Fruit fly (Drosophila melanogaster) whole organism, embryonic: ENCODE results near the gene Tom.
A peak's percentile ranks its signal among the peaks of the same experiment; 100 is the strongest.

Experiments
- Atf6 ChIP-seq: fragments of 200-800 bp; sonication (Bioruptor generic); IDR thresholded peaks from 2 replicates; pipeline ENCODE4 v1.3.6; 2022; ENCODE audit warnings: missing biosample characterization, missing genetic modification characterization
- BEAF-32 ChIP-seq: fragments of 200-800 bp; sonication (Bioruptor generic); optimal IDR thresholded peaks from 3 replicates; lab custom pipeline; 2017; ENCODE audit warnings: missing biosample characterization, missing genetic modification characterization, mild to moderate bottlenecking, moderate library complexity, missing genetic modification reagents
- BtbVII ChIP-seq: fragments of 200-800 bp; sonication (Bioruptor generic); optimal IDR thresholded peaks from 3 replicates; lab custom pipeline; 2017; ENCODE audit warnings: missing biosample characterization, mild to moderate bottlenecking, missing genetic modification characterization
- CG10462 ChIP-seq: fragments of 200-800 bp; sonication (Bioruptor generic); optimal IDR thresholded peaks from 2 replicates; lab custom pipeline; 2016; ENCODE audit warnings: missing biosample characterization, missing genetic modification characterization
- CG12155 ChIP-seq: fragments of 200-800 bp; sonication (Bioruptor generic); optimal IDR thresholded peaks from 3 replicates; lab custom pipeline; 2016; ENCODE audit warnings: missing biosample characterization, missing genetic modification characterization
- CG13296 ChIP-seq: fragments of 200-800 bp; sonication (Bioruptor generic); optimal IDR thresholded peaks from 3 replicates; lab custom pipeline; 2018; ENCODE audit warnings: missing biosample characterization, mild to moderate bottlenecking, missing genetic modification characterization
- CG14050 ChIP-seq: fragments of 200-800 bp; sonication (Bioruptor generic); IDR thresholded peaks from 3 replicates; pipeline ENCODE4 v1.3.6; 2022; ENCODE audit warnings: missing biosample characterization, missing genetic modification characterization
- CG16863 ChIP-seq: fragments of 200-800 bp; sonication (Bioruptor generic); optimal IDR thresholded peaks from 3 replicates; lab custom pipeline; 2016; ENCODE audit warnings: missing biosample characterization, missing genetic modification characterization
- CG17361 ChIP-seq: fragments of 200-800 bp; sonication (Bioruptor generic); IDR thresholded peaks from 3 replicates; pipeline ENCODE4 v1.3.6; 2022; ENCODE audit warnings: missing biosample characterization, missing genetic modification characterization
- CG17568 ChIP-seq: fragments of 200-800 bp; sonication (Bioruptor generic); optimal IDR thresholded peaks from 2 replicates; lab custom pipeline; 2018; ENCODE audit warnings: missing biosample characterization, mild to moderate bottlenecking, missing genetic modification characterization, moderate library complexity
- CG17829 ChIP-seq: fragments of 200-800 bp; optimal IDR thresholded peaks from 2 replicates; lab custom pipeline; 2019; ENCODE audit warnings: missing biosample characterization, mild to moderate bottlenecking, missing genetic modification characterization, moderate library complexity
- CG2678 ChIP-seq: fragments of 200-800 bp; sonication (Bioruptor generic); optimal IDR thresholded peaks from 3 replicates; lab custom pipeline; 2019; ENCODE audit warnings: missing biosample characterization, mild to moderate bottlenecking, missing genetic modification characterization, moderate library complexity
- CG4282 ChIP-seq: fragments of 200-800 bp; sonication (Bioruptor generic); optimal IDR thresholded peaks from 2 replicates; lab custom pipeline; 2016; ENCODE audit warnings: missing biosample characterization, missing genetic modification characterization
- CG5245 ChIP-seq: fragments of 200-800 bp; sonication (Bioruptor generic); optimal IDR thresholded peaks from 3 replicates; lab custom pipeline; 2016; ENCODE audit warnings: missing biosample characterization, missing genetic modification characterization
- CG6654 ChIP-seq: fragments of 200-800 bp; sonication (Bioruptor generic); optimal IDR thresholded peaks from 2 replicates; lab custom pipeline; 2017; ENCODE audit warnings: missing biosample characterization, mild to moderate bottlenecking, missing genetic modification characterization
- CG6683 ChIP-seq: fragments of 200-800 bp; sonication (Bioruptor generic); optimal IDR thresholded peaks from 2 replicates; lab custom pipeline; 2017; ENCODE audit warnings: missing biosample characterization, mild to moderate bottlenecking, missing genetic modification characterization, missing genetic modification reagents
- CG7839 ChIP-seq: fragments of 200-800 bp; sonication (Bioruptor generic); optimal IDR thresholded peaks from 3 replicates; lab custom pipeline; 2018; ENCODE audit warnings: missing biosample characterization, mild to moderate bottlenecking, missing genetic modification characterization, moderate library complexity
- CG9797 ChIP-seq: fragments of 200-800 bp; sonication (Bioruptor generic); optimal IDR thresholded peaks from 3 replicates; lab custom pipeline; 2018; ENCODE audit warnings: missing biosample characterization, mild to moderate bottlenecking, missing genetic modification characterization
- E2f1 ChIP-seq: fragments of 200-800 bp; sonication (Bioruptor generic); IDR thresholded peaks from 2 replicates; pipeline ENCODE4 v1.3.6; 2022; ENCODE audit warnings: missing biosample characterization, missing genetic modification characterization
- Gug ChIP-seq: fragments of 200-800 bp; sonication (Bioruptor generic); IDR thresholded peaks from 4 replicates; pipeline ENCODE4 v1.3.6; 2022; ENCODE audit warnings: missing biosample characterization, missing genetic modification characterization
- Hr78 ChIP-seq, 2 experiments: fragments of 200-800 bp in 1 of 2; fragments of >200 bp in 1 of 2; sonication (Bioruptor generic) in 1 of 2; optimal IDR thresholded peaks; 2 replicates each; lab custom pipeline; 2017 to 2019; ENCODE audit warnings: missing biosample characterization in 2 of 2, missing genetic modification characterization in 2 of 2, mild to moderate bottlenecking in 1 of 2, moderate library complexity in 1 of 2
- MESR4 ChIP-seq: fragments of 200-800 bp; sonication (Bioruptor generic); optimal IDR thresholded peaks from 2 replicates; lab custom pipeline; 2018; ENCODE audit warnings: missing biosample characterization, mild to moderate bottlenecking, missing genetic modification characterization, moderate library complexity
- Myb ChIP-seq: fragments of 200-800 bp; sonication (Bioruptor generic); optimal IDR thresholded peaks from 2 replicates; lab custom pipeline; 2016; ENCODE audit warnings: missing biosample characterization, missing genetic modification characterization
- Optix ChIP-seq: fragments of 200-800 bp; sonication (Bioruptor generic); IDR thresholded peaks from 3 replicates; pipeline ENCODE4 v1.3.6; 2022; ENCODE audit warnings: missing biosample characterization, missing genetic modification characterization
- PHDP ChIP-seq: fragments of 200-800 bp; sonication (Bioruptor generic); optimal IDR thresholded peaks from 3 replicates; lab custom pipeline; 2018; ENCODE audit warnings: missing biosample characterization, mild to moderate bottlenecking, missing genetic modification characterization, moderate library complexity
- Sin3A ChIP-seq: fragments of >200 bp; optimal IDR thresholded peaks from 2 replicates; lab custom pipeline; 2018
- Tbp ChIP-seq: fragments of >200 bp; optimal IDR thresholded peaks from 2 replicates; lab custom pipeline; 2018; ENCODE audit warnings: missing biosample characterization, missing genetic modification characterization
- cato ChIP-seq: fragments of 200-800 bp; sonication (Bioruptor generic); optimal IDR thresholded peaks from 2 replicates; lab custom pipeline; 2016; ENCODE audit warnings: missing biosample characterization, missing genetic modification characterization, borderline replicate concordance
- ci ChIP-seq: fragments of 200-800 bp; sonication (Bioruptor generic); IDR thresholded peaks from 3 replicates; pipeline ENCODE4 v1.3.6; 2022; ENCODE audit warnings: missing biosample characterization, missing genetic modification characterization
- croc ChIP-seq: fragments of 200-800 bp; sonication (Bioruptor generic); conservative IDR thresholded peaks from 3 replicates; pipeline ENCODE4 v1.3.6; 2022; ENCODE audit warnings: missing biosample characterization, missing genetic modification characterization
- cwo ChIP-seq: fragments of 200-800 bp; sonication (Bioruptor generic); optimal IDR thresholded peaks from 3 replicates; lab custom pipeline; 2017; ENCODE audit warnings: missing biosample characterization, missing genetic modification characterization, mild to moderate bottlenecking, moderate library complexity, missing genetic modification reagents
- da ChIP-seq: fragments of 200-800 bp; sonication (Bioruptor generic); optimal IDR thresholded peaks from 2 replicates; lab custom pipeline; 2016; ENCODE audit warnings: missing biosample characterization, missing genetic modification characterization
- danr ChIP-seq: fragments of 200-800 bp; sonication (Bioruptor generic); IDR thresholded peaks from 2 replicates; pipeline ENCODE4 v1.3.6; 2022; ENCODE audit warnings: missing biosample characterization, missing genetic modification characterization
- dati ChIP-seq: fragments of 200-800 bp; sonication (Bioruptor generic); IDR thresholded peaks from 2 replicates; pipeline ENCODE4 v1.3.6; 2022; ENCODE audit warnings: missing biosample characterization, missing genetic modification characterization
- dmrt99B ChIP-seq: fragments of 200-800 bp; sonication (Bioruptor generic); optimal IDR thresholded peaks from 2 replicates; lab custom pipeline; 2018; ENCODE audit warnings: missing biosample characterization, mild to moderate bottlenecking, missing genetic modification characterization, moderate library complexity
- eyg ChIP-seq: fragments of 200-800 bp; sonication (Bioruptor generic); optimal IDR thresholded peaks from 3 replicates; lab custom pipeline; 2016; ENCODE audit warnings: missing biosample characterization, missing genetic modification characterization
- fd102C ChIP-seq: fragments of 200-800 bp; sonication (Bioruptor generic); optimal IDR thresholded peaks from 2 replicates; lab custom pipeline; 2018; ENCODE audit warnings: missing biosample characterization, mild to moderate bottlenecking, missing genetic modification characterization, moderate library complexity
- gsb ChIP-seq: fragments of 200-800 bp; sonication (Bioruptor generic); IDR thresholded peaks from 2 replicates; pipeline ENCODE4 v1.3.6; 2022; ENCODE audit warnings: missing biosample characterization, missing genetic modification characterization
- gsb-n ChIP-seq: fragments of 200-800 bp; sonication (Bioruptor generic); optimal IDR thresholded peaks from 3 replicates; lab custom pipeline; 2018; ENCODE audit warnings: missing biosample characterization, mild to moderate bottlenecking, missing genetic modification characterization
- knrl ChIP-seq: fragments of 200-800 bp; sonication (Bioruptor generic); IDR thresholded peaks from 3 replicates; pipeline ENCODE4 v1.3.6; 2022; ENCODE audit warnings: missing biosample characterization, missing genetic modification characterization; ENCODE audit not compliant: partially characterized antibody
- lab ChIP-seq: fragments of 200-800 bp; sonication (Bioruptor generic); optimal IDR thresholded peaks from 3 replicates; lab custom pipeline; 2017; ENCODE audit warnings: missing biosample characterization, missing genetic modification characterization, mild to moderate bottlenecking, moderate library complexity, missing genetic modification reagents
- mirr ChIP-seq: fragments of 200-800 bp; sonication (Bioruptor generic); optimal IDR thresholded peaks from 3 replicates; lab custom pipeline; 2018; ENCODE audit warnings: missing biosample characterization, mild to moderate bottlenecking, missing genetic modification characterization
- pita ChIP-seq: fragments of 200-800 bp; sonication (Bioruptor generic); optimal IDR thresholded peaks from 2 replicates; lab custom pipeline; 2017; ENCODE audit warnings: missing biosample characterization, mild to moderate bottlenecking, missing genetic modification characterization
- sr ChIP-seq: fragments of 200-800 bp; sonication (Bioruptor generic); IDR thresholded peaks from 3 replicates; pipeline ENCODE4 v1.3.6; 2022; ENCODE audit warnings: missing biosample characterization, missing genetic modification characterization
- stc ChIP-seq: fragments of 200-800 bp; sonication (Bioruptor generic); IDR thresholded peaks from 2 replicates; pipeline ENCODE4 v1.3.6; 2022; ENCODE audit warnings: missing biosample characterization, missing genetic modification characterization
- tio ChIP-seq: fragments of 200-800 bp; sonication (Bioruptor generic); optimal IDR thresholded peaks from 2 replicates; lab custom pipeline; 2017; ENCODE audit warnings: missing biosample characterization, missing genetic modification characterization, inconsistent platforms
- toy ChIP-seq: fragments of 200-800 bp; sonication (Bioruptor generic); IDR thresholded peaks from 2 replicates; pipeline ENCODE4 v1.3.6; 2022; ENCODE audit warnings: missing biosample characterization, missing genetic modification characterization
- usp ChIP-seq: fragments of >200 bp; optimal IDR thresholded peaks from 2 replicates; lab custom pipeline; 2017; ENCODE audit warnings: missing biosample characterization, missing genetic modification characterization
- wek ChIP-seq: fragments of 200-800 bp; sonication (Bioruptor generic); optimal IDR thresholded peaks from 3 replicates; lab custom pipeline; 2018; ENCODE audit warnings: missing biosample characterization, mild to moderate bottlenecking, missing genetic modification characterization, moderate library complexity
- zf30C ChIP-seq: fragments of 200-800 bp; sonication (Bioruptor generic); optimal IDR thresholded peaks from 3 replicates; lab custom pipeline; 2018; ENCODE audit warnings: missing biosample characterization, mild to moderate bottlenecking, missing genetic modification characterization

Gene Tom

DNA sequence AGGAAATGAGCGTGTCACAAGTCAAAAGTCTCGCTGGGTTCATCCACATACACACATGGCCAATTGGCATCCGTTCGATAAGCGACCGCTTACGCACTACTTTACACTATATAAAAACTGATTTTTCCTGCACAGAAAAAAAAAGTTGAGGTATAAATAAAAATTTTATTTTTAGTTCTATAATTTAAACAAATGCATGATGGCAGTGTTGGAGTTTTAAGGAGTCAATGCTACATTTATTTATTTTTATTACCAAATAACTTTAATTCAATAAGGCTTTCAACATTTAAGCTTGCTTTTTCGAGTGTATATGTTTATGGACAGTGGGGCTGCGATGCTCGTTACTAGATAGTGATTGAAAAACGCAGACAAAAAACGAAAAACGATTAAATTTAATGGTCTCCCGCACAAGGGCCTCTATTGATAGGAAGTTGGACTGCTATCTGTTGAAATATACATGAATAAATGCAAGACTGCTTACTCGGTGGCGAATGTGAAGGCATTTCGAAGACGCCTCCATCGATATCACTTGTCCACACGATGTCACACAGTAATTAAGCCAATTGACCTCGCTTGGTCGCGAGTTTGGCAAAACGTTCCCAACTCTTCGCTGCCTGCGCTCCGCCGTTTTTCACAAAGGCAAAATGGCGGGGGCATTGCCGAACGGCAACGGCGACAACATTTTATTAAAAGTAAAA lies 42.6 kb downstream of the Tom start (continued):
- TF ChIP-seq Tbp (GFP tag; lab: Kevin White, UChicago) (no peak), CG17361 (peak; percentile 84), gsb-n (peak; percentile 82), Optix (no peak), toy (GFP tag; lab: Robert Waterston, UW) (no peak), CG13296 (GFP tag; lab: Kevin White, UChicago) (peak; percentile 71), CG10462 (GFP tag; lab: Kevin White, UChicago) (no peak), MESR4 (no peak), usp (GFP tag; lab: Kevin White, UChicago) (no peak), CG2678 (tag; lab: Kevin White, UChicago) (peak; percentile 87), dmrt99B (tag; lab: Kevin White, UChicago) (peak; percentile 87), Atf6 (GFP tag; lab: Robert Waterston, UW) (peak; percentile 74), Myb (GFP tag; lab: Kevin White, UChicago) (no peak), BtbVII (GFP tag; lab: Kevin White, UChicago) (peak; percentile 61), mirr (GFP tag; lab: Kevin White, UChicago) (peak; percentile 5), ci (peak; percentile 86), CG17829 (tag; lab: Kevin White, UChicago) (peak; percentile 88), gsb (GFP tag; lab: Robert Waterston, UW) (peak; percentile 29; the same call in 1 of the 2 replicates), zf30C (peak; percentile 63), sr (GFP tag; lab: Robert Waterston, UW) (no peak), CG9797 (GFP tag; lab: Kevin White, UChicago) (no peak), CG4282 (no peak), CG17568 (GFP tag; lab: Kevin White, UChicago) (peak; percentile 50), wek (GFP tag; lab: Kevin White, UChicago) (no peak), BEAF-32 (GFP tag; lab: Kevin White, UChicago) (no peak), da (GFP tag; lab: Kevin White, UChicago) (no peak), CG7839 (tag; lab: Kevin White, UChicago) (peak; percentile 88), stc (GFP tag; lab: Robert Waterston, UW) (peak; percentile 57), lab (GFP tag; lab: Kevin White, UChicago) (peak; percentile 81), CG6683 (GFP tag; lab: Kevin White, UChicago) (peak; percentile 55), cwo (GFP tag; lab: Kevin White, UChicago) (peak; percentile 67), Sin3A (no peak), pita (GFP tag; lab: Kevin White, UChicago) (no peak), CG16863 (GFP tag; lab: Kevin White, UChicago) (peak; percentile 29), eyg (GFP tag; lab: Kevin White, UChicago) (no peak), croc (GFP tag; lab: Robert Waterston, UW) (peak; percentile 38; the same call in 2 of the 3 replicates), tio (peak; percentile 48), E2f1 (GFP tag; lab: Robert Waterston, UW) (peak; percentile 62), CG12155 (GFP tag; lab: Kevin White, UChicago) (peak; percentile 63), cato (GFP tag; lab: Kevin White, UChicago) (peak; percentile 20), CG5245 (GFP tag; lab: Kevin White, UChicago) (peak; percentile 58), danr (GFP tag; lab: Robert Waterston, UW) (peak; percentile 39; the same call in 1 of the 2 replicates), CG14050 (GFP tag; lab: Robert Waterston, UW) (peak; percentile 43; the same call in 1 of the 3 replicates), CG6654 (peak; percentile 13), PHDP (tag; lab: Kevin White, UChicago) (peak; percentile 82), Gug (GFP tag; lab: Robert Waterston, UW) (peak; percentile 43; the same call in 2 of the 4 replicates), knrl (no peak), fd102C (GFP tag; lab: Kevin White, UChicago) (peak; percentile 42), Hr78 (GFP tag; optimal IDR thresholded peaks at IDR 0.05; lab: Kevin White, UChicago) (peak in 1 of 2 experiments; percentile 74), dati (no peak)
